Worm (Caenorhabditis elegans): ENCODE data around the gene brc-1.

The brc-1 gene

DNA sequence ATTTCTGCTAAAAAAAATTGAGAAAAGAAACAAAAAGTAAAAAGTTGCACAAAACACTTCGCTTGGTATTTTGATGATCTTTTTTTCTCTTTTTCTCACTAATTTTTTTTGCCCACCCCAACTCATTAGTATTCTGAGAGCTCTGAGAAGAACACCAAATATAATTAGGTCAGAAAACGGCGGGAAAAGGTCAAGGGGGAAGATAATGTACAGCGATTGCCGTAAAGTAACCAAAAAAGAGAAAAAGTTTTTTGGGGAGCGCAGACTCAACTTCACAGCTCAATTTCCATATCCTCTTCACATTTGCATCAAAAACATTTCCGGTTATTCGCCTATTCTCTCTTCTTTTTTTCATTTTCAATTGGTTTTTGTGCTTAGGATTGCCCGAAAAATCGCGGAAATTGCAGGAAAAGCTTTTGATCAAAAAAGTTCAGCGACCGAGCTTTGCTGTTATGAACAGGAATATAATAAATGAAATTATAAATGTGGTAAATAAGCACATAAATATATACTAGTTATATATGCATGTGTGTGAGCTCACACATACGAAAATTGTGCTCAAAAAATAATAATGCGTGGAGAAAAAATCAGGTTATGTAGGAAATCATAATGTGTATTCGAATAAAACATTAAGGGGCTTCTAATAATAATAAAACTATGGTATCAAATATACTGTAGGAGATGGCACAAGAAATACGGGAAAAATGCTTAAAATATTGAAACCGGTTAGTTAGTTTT, 40.0 kb upstream of the brc-1 start (continued):
- TF ChIP-seq zim-3 (tag; optimal IDR thresholded peaks at IDR 0.05) (no peak), T26A5.8 (tag; optimal IDR thresholded peaks at IDR 0.05) (no peak), nfya-1 (tag; optimal IDR thresholded peaks at IDR 0.05; ENCODE audit: borderline replicate concordance, insufficient read depth) (no peak), nhr-120 (GFP tag; IDR thresholded peaks at IDR 0.05) (no peak), ceh-40 (GFP tag; IDR thresholded peaks at IDR 0.05) (no peak), somi-1 (GFP tag; optimal IDR thresholded peaks at IDR 0.05) (no peak), lag-1 (GFP tag; IDR thresholded peaks at IDR 0.05) (no peak), attf-6 (GFP tag; IDR thresholded peaks at IDR 0.05) (no peak), hlh-26 (GFP tag; conservative IDR thresholded peaks at IDR 0.05) (no peak), C06A6.2 (GFP tag; conservative IDR thresholded peaks at IDR 0.05) (no peak), zfh-2 (GFP tag; conservative IDR thresholded peaks at IDR 0.05) (no peak), hmg-1.2 (GFP tag; IDR thresholded peaks at IDR 0.05) (no peak), rec-8 (tag; optimal IDR thresholded peaks at IDR 0.05) (no peak), mes-4 (tag; optimal IDR thresholded peaks at IDR 0.05) (no peak), ekl-4 (GFP tag; IDR thresholded peaks at IDR 0.05) (peak; percentile 53; the same call in 1 of the 2 replicates), ceh-91 (GFP tag; IDR thresholded peaks at IDR 0.05) (no peak), gei-17 (GFP tag; optimal IDR thresholded peaks at IDR 0.05) (no peak), D2030.7 (GFP tag; IDR thresholded peaks at IDR 0.05) (no peak), tlf-1 (GFP tag; optimal IDR thresholded peaks at IDR 0.05) (peak; percentile 43), B0035.1 (tag; optimal IDR thresholded peaks at IDR 0.05) (no peak), Y79H2A.3 (GFP tag; conservative IDR thresholded peaks at IDR 0.05) (no peak), let-526 (GFP tag; IDR thresholded peaks at IDR 0.05) (no peak), snpc-3.4 (tag; optimal IDR thresholded peaks at IDR 0.05) (no peak), mxl-1 (tag; optimal IDR thresholded peaks at IDR 0.05) (no peak), egl-44 (GFP tag; IDR thresholded peaks at IDR 0.05) (no peak), lsy-27 (tag; optimal IDR thresholded peaks at IDR 0.05; ENCODE audit: borderline replicate concordance, insufficient read depth) (no peak), madf-10 (tag; optimal IDR thresholded peaks at IDR 0.05) (no peak), B0261.1 (tag; optimal IDR thresholded peaks at IDR 0.05) (no peak), dpl-1 (GFP tag; optimal IDR thresholded peaks at IDR 0.05) (no peak), B0019.2 (GFP tag; conservative IDR thresholded peaks at IDR 0.05) (no peak), F10E7.11 (tag; optimal IDR thresholded peaks at IDR 0.05) (no peak), mcd-1 (GFP tag; IDR thresholded peaks at IDR 0.05) (0 out of 2 replicates have a peak, but pooled peaks have one; percentile 4), bed-2 (GFP tag; IDR thresholded peaks at IDR 0.05) (no peak), snpc-1.1 (tag; optimal IDR thresholded peaks at IDR 0.05; ENCODE audit: insufficient read depth) (no peak), Y95B8A.8 (GFP tag; IDR thresholded peaks at IDR 0.05) (no peak), C17E4.6 (GFP tag; IDR thresholded peaks at IDR 0.05) (no peak), K12H6.12 (tag; optimal IDR thresholded peaks at IDR 0.05) (no peak), sea-2 (GFP tag; IDR thresholded peaks at IDR 0.05) (no peak), Y53F4B.3 (GFP tag; IDR thresholded peaks at IDR 0.05) (0 out of 2 replicates have a peak, but pooled peaks have one; percentile 9), ama-1 (optimal IDR thresholded peaks at IDR 0.05) (peak; percentile 80), ama-1 (GFP tag; optimal IDR thresholded peaks at IDR 0.05) (no peak), bed-1 (GFP tag; IDR thresholded peaks at IDR 0.05) (no peak), egl-18 (GFP tag; IDR thresholded peaks at IDR 0.05) (no peak), F33H1.4 (GFP tag; IDR thresholded peaks at IDR 0.05) (no peak), hrde-1 (tag; optimal IDR thresholded peaks at IDR 0.05; ENCODE audit: borderline replicate concordance) (no peak), akir-1 (GFP tag; optimal IDR thresholded peaks at IDR 0.05) (no peak)
